Worm (Caenorhabditis elegans): ENCODE measurements around the gene C28C12.11.

C28C12.11 gene

ce11 chrIV:8472493-8472892 is 1.4 kb upstream of the C28C12.11 start, which contains the start of gene oat-1:
Gene oat-1 (minus strand): TSS chrIV:8472593.
- TF ChIP-seq lin-32 (GFP tag; optimal IDR thresholded peaks at IDR 0.05), result no peak
- no peak for TF ChIP-seq bed-3 (GFP tag; optimal IDR thresholded peaks at IDR 0.05)
- TF ChIP-seq unc-62 (GFP tag; optimal IDR thresholded peaks at IDR 0.05), result no peak
- no peak for TF ChIP-seq mls-2 (tag; optimal IDR thresholded peaks at IDR 0.05)
- TF ChIP-seq sptf-1 (tag; optimal IDR thresholded peaks at IDR 0.05), result no peak
- no peak for TF ChIP-seq ceh-39 (tag; optimal IDR thresholded peaks at IDR 0.05)
- TF ChIP-seq unc-39 (tag; optimal IDR thresholded peaks at IDR 0.05), result no peak
- TF ChIP-seq drap-1 (GFP tag; optimal IDR thresholded peaks at IDR 0.05), result no peak
- no peak for TF ChIP-seq elt-3 (tag; optimal IDR thresholded peaks at IDR 0.05)
- TF ChIP-seq cnd-1 (tag; optimal IDR thresholded peaks at IDR 0.05), result no peak

ce11 chrIV:8475030-8475679 is 1.3 kb downstream of the C28C12.11 start:
- TF ChIP-seq nhr-12 (tag; optimal IDR thresholded peaks at IDR 0.05) (no peak), nhr-76 (tag; optimal IDR thresholded peaks at IDR 0.05) (no peak), unc-39 (tag; optimal IDR thresholded peaks at IDR 0.05) (no peak), elt-3 (tag; optimal IDR thresholded peaks at IDR 0.05) (no peak), elt-1 (tag; optimal IDR thresholded peaks at IDR 0.05; ENCODE audit: borderline replicate concordance, insufficient read depth) (no peak), M03D4.4 (tag; optimal IDR thresholded peaks at IDR 0.05) (no peak), snpc-4 (tag; optimal IDR thresholded peaks at IDR 0.05) (no peak), sem-2 (GFP tag; optimal IDR thresholded peaks at IDR 0.05) (no peak), drap-1 (GFP tag; optimal IDR thresholded peaks at IDR 0.05) (no peak), lin-13 (tag; optimal IDR thresholded peaks at IDR 0.05) (no peak), sptf-1 (tag; optimal IDR thresholded peaks at IDR 0.05) (no peak), nhr-2 (tag; optimal IDR thresholded peaks at IDR 0.05) (no peak), mls-2 (tag; optimal IDR thresholded peaks at IDR 0.05) (no peak)

- TF ChIP-seq hlh-1 (tag; optimal IDR thresholded peaks at IDR 0.05), result peak; percentile 79
- no peak for TF ChIP-seq mab-5 (tag; optimal IDR thresholded peaks at IDR 0.05)
These were observed 2.3 kb downstream of the C28C12.11 start for ce11 chrIV:8476166-8476565.

- TF ChIP-seq mep-1 (tag; optimal IDR thresholded peaks at IDR 0.05) (no peak), ham-2 (GFP tag; optimal IDR thresholded peaks at IDR 0.05) (no peak), nhr-12 (tag; optimal IDR thresholded peaks at IDR 0.05) (no peak), mab-5 (tag; optimal IDR thresholded peaks at IDR 0.05) (no peak), flh-1 (GFP tag; optimal IDR thresholded peaks at IDR 0.05) (no peak), ces-1 (GFP tag; optimal IDR thresholded peaks at IDR 0.05) (no peak), lsy-2 (tag; optimal IDR thresholded peaks at IDR 0.05) (no peak), drap-1 (GFP tag; optimal IDR thresholded peaks at IDR 0.05) (no peak), unc-62 (GFP tag; optimal IDR thresholded peaks at IDR 0.05) (no peak), sptf-1 (tag; optimal IDR thresholded peaks at IDR 0.05) (no peak), mls-2 (tag; optimal IDR thresholded peaks at IDR 0.05) (no peak), blmp-1 (tag; optimal IDR thresholded peaks at IDR 0.05) (no peak)
These were observed 3.0 kb downstream of the C28C12.11 start, which contains the start of gene spp-10 for ce11 chrIV:8476880-8477279. Gene spp-10 (plus strand): TSS chrIV:8477180.

- TF ChIP-seq nhr-2 (tag; optimal IDR thresholded peaks at IDR 0.05), result no peak
- TF ChIP-seq elt-3 (tag; optimal IDR thresholded peaks at IDR 0.05), result no peak
- no peak for TF ChIP-seq snpc-4 (tag; optimal IDR thresholded peaks at IDR 0.05)
These were observed 4.7 kb downstream of the C28C12.11 start for ce11 chrIV:8478516-8478915.

- TF ChIP-seq unc-39 (tag; optimal IDR thresholded peaks at IDR 0.05) (no peak), mls-2 (tag; optimal IDR thresholded peaks at IDR 0.05) (no peak), M03D4.4 (tag; optimal IDR thresholded peaks at IDR 0.05) (no peak), nhr-12 (tag; optimal IDR thresholded peaks at IDR 0.05) (no peak), ceh-43 (GFP tag; optimal IDR thresholded peaks at IDR 0.05) (no peak), ham-2 (GFP tag; optimal IDR thresholded peaks at IDR 0.05) (no peak), blmp-1 (tag; optimal IDR thresholded peaks at IDR 0.05) (no peak)
These were observed 5.5 kb downstream of the C28C12.11 start, which contains the start of gene hlh-12 for ce11 chrIV:8479346-8479745. Gene hlh-12 (minus strand): TSS chrIV:8479446.

- no peak for TF ChIP-seq nhr-76 (tag; optimal IDR thresholded peaks at IDR 0.05)
These were observed 7.5 kb downstream of the C28C12.11 start, which contains the start of gene spp-8 for ce11 chrIV:8481308-8481707. Gene spp-8 (plus strand): TSS chrIV:8481664.

Measured in whole organism, mixed stage, embryonic.